Worm (Caenorhabditis elegans) whole organism, L4 larva: ENCODE results near the gene srh-7.

Experiments used
- D1046.2 ChIP-seq: fragments of 200-800 bp; sonication (Bioruptor generic); IDR thresholded peaks from 2 replicates; pipeline ENCODE4 v1.3.6; 2022; ENCODE audit warnings: missing genetic modification characterization, missing compliant biosample characterization
- F10B5.3 ChIP-seq: sonication (generic microtip); optimal IDR thresholded peaks from 2 replicates; lab custom pipeline; 2016; ENCODE audit warnings: mild to moderate bottlenecking, missing genetic modification characterization, missing compliant biosample characterization
- F26F4.8 ChIP-seq: fragments of 200-800 bp; sonication (Bioruptor generic); conservative IDR thresholded peaks from 2 replicates; pipeline ENCODE4 v1.3.6; 2022; ENCODE audit warnings: missing genetic modification characterization, missing compliant biosample characterization
- F44E2.7 ChIP-seq: fragments of 200-800 bp; sonication (Bioruptor generic); IDR thresholded peaks from 2 replicates; pipeline ENCODE4 v2.1.2; 2022; ENCODE audit warnings: missing genetic modification characterization, missing compliant biosample characterization
- F49E8.2 ChIP-seq: sonication (generic microtip); optimal IDR thresholded peaks from 2 replicates; lab custom pipeline; 2016; ENCODE audit warnings: missing compliant biosample characterization, mild to moderate bottlenecking, missing genetic modification characterization, borderline replicate concordance
- R02D3.7 ChIP-seq: fragments of 150-350 bp; sonication (generic microtip); optimal IDR thresholded peaks from 3 replicates; lab custom pipeline; 2014; ENCODE audit warnings: missing biosample characterization, missing genetic modification characterization
- ZK546.5 ChIP-seq, 2 experiments: sonication (generic microtip); optimal IDR thresholded peaks; 2 replicates each; lab custom pipeline; 2017; ENCODE audit warnings: missing biosample characterization in 2 of 2, missing genetic modification characterization in 2 of 2
- aha-1 ChIP-seq: fragments of 150-350 bp; peaks from one replicate; lab custom pipeline; 2014; ENCODE audit warnings: missing biosample characterization, missing genetic modification characterization
- ama-1 ChIP-seq: fragments of 150-350 bp; optimal IDR thresholded peaks from 2 replicates; lab custom pipeline; 2014; ENCODE audit warnings: inconsistent platforms, mixed read lengths
- arid-1 ChIP-seq: fragments of 200-800 bp; sonication (Bioruptor generic); conservative IDR thresholded peaks from 2 replicates; pipeline ENCODE4 v1.3.6; 2022; ENCODE audit warnings: missing genetic modification reagents, missing genetic modification characterization, missing compliant biosample characterization
- ceh-20 ChIP-seq: fragments of 200-800 bp; sonication (Bioruptor generic); IDR thresholded peaks from 2 replicates; pipeline ENCODE4 v1.3.6; 2022; ENCODE audit warnings: missing genetic modification reagents, missing genetic modification characterization, missing compliant biosample characterization
- ceh-32 ChIP-seq: sonication (generic microtip); optimal IDR thresholded peaks from 2 replicates; lab custom pipeline; 2016; ENCODE audit warnings: mild to moderate bottlenecking, missing genetic modification characterization, missing compliant biosample characterization; ENCODE audit not compliant: poor library complexity
- ceh-62 ChIP-seq: sonication (generic microtip); optimal IDR thresholded peaks from 2 replicates; lab custom pipeline; 2017; ENCODE audit warnings: missing biosample characterization, missing genetic modification characterization
- ctbp-1 ChIP-seq: fragments of 200-800 bp; sonication (Bioruptor generic); IDR thresholded peaks from 2 replicates; pipeline ENCODE4 v1.3.6; 2022; ENCODE audit warnings: missing genetic modification reagents, missing genetic modification characterization, missing compliant biosample characterization
- dmd-9 ChIP-seq: fragments of 200-800 bp; sonication (Bioruptor generic); IDR thresholded peaks from 2 replicates; pipeline ENCODE4 v1.3.6; 2022; ENCODE audit warnings: missing genetic modification reagents, missing genetic modification characterization, missing compliant biosample characterization
- dpl-1 ChIP-seq: fragments of 150-350 bp; optimal IDR thresholded peaks from 2 replicates; lab custom pipeline; 2014; ENCODE audit warnings: missing biosample characterization, missing genetic modification reagents, missing genetic modification characterization
- duxl-1 ChIP-seq: sonication (generic microtip); optimal IDR thresholded peaks from 2 replicates; lab custom pipeline; 2016; ENCODE audit warnings: mild to moderate bottlenecking, missing genetic modification characterization, moderate library complexity, missing compliant biosample characterization; ENCODE audit not compliant: poor library complexity
- egl-27 ChIP-seq: sonication (generic microtip); optimal IDR thresholded peaks from 3 replicates; lab custom pipeline; 2017; ENCODE audit warnings: missing biosample characterization, missing genetic modification reagents, missing genetic modification characterization
- fos-1 ChIP-seq: fragments of 150-350 bp; optimal IDR thresholded peaks from 2 replicates; lab custom pipeline; 2014; ENCODE audit warnings: missing biosample characterization, missing genetic modification characterization
- hlh-11 ChIP-seq: fragments of 200-800 bp; sonication (Bioruptor generic); optimal IDR thresholded peaks from 2 replicates; lab custom pipeline; 2018; ENCODE audit warnings: mild to moderate bottlenecking, missing genetic modification characterization, missing compliant biosample characterization
- hlh-30 ChIP-seq: sonication (generic microtip); optimal IDR thresholded peaks from 2 replicates; lab custom pipeline; 2017; ENCODE audit warnings: antibody characterized with exemption, mild to moderate bottlenecking, missing genetic modification characterization, missing compliant biosample characterization; ENCODE audit not compliant: insufficient read depth
- hmg-1.1 ChIP-seq: fragments of 200-800 bp; sonication (Bioruptor generic); IDR thresholded peaks from 2 replicates; pipeline ENCODE4 v1.3.6; 2022; ENCODE audit warnings: missing genetic modification reagents, missing genetic modification characterization, missing compliant biosample characterization
- lim-7 ChIP-seq: fragments of 200-800 bp; sonication (Bioruptor generic); IDR thresholded peaks from 2 replicates; pipeline ENCODE4 v1.3.6; 2022; ENCODE audit warnings: missing genetic modification characterization, missing compliant biosample characterization
- lin-13 ChIP-seq: fragments of 150-350 bp; optimal IDR thresholded peaks from 2 replicates; lab custom pipeline; 2014; ENCODE audit warnings: missing biosample characterization, missing genetic modification reagents, missing genetic modification characterization
- lin-15B ChIP-seq: fragments of 150-350 bp; sonication (generic microtip); optimal IDR thresholded peaks from 3 replicates; lab custom pipeline; 2014; ENCODE audit warnings: missing biosample characterization, missing genetic modification characterization
- mdl-1 ChIP-seq, 2 experiments: fragments of 150-350 bp in 1 of 2; sonication (generic microtip) in 1 of 2; optimal IDR thresholded peaks; 2 replicates each; lab custom pipeline; 2014 to 2017; ENCODE audit warnings: missing biosample characterization in 2 of 2, missing genetic modification characterization in 2 of 2
- mdt-29 ChIP-seq: fragments of 200-800 bp; sonication (Bioruptor generic); IDR thresholded peaks from 2 replicates; pipeline ENCODE4 v1.3.6; 2022; ENCODE audit warnings: missing genetic modification reagents, missing genetic modification characterization, missing compliant biosample characterization
- mes-2 ChIP-seq: sonication (generic microtip); optimal IDR thresholded peaks from 2 replicates; lab custom pipeline; 2016; ENCODE audit warnings: missing genotype, mild to moderate bottlenecking, missing genetic modification characterization, missing compliant biosample characterization; ENCODE audit not compliant: poor library complexity, severe bottlenecking
- mxl-2 ChIP-seq: fragments of 200-800 bp; sonication (Bioruptor generic); conservative IDR thresholded peaks from 2 replicates; pipeline ENCODE4 v1.3.6; 2022; ENCODE audit warnings: missing genetic modification reagents, missing genetic modification characterization, missing compliant biosample characterization
- nhr-102 ChIP-seq: sonication (generic microtip); optimal IDR thresholded peaks from 2 replicates; lab custom pipeline; 2016; ENCODE audit warnings: mild to moderate bottlenecking, missing genetic modification characterization, moderate library complexity, missing compliant biosample characterization
- nhr-237 ChIP-seq: sonication (generic microtip); optimal IDR thresholded peaks from 2 replicates; lab custom pipeline; 2017; ENCODE audit warnings: missing biosample characterization, missing genetic modification characterization
- nhr-25 ChIP-seq: sonication (generic microtip); optimal IDR thresholded peaks from 2 replicates; lab custom pipeline; 2017; ENCODE audit warnings: missing genetic modification characterization, mild to moderate bottlenecking, missing compliant biosample characterization, antibody characterized with exemption, moderate library complexity, borderline replicate concordance; ENCODE audit not compliant: insufficient read depth
- nhr-28 ChIP-seq: fragments of 150-350 bp; optimal IDR thresholded peaks from 2 replicates; lab custom pipeline; 2014; ENCODE audit warnings: missing biosample characterization, missing genetic modification characterization
- nhr-48 ChIP-seq: sonication (generic microtip); optimal IDR thresholded peaks from 2 replicates; lab custom pipeline; 2016; ENCODE audit warnings: mild to moderate bottlenecking, missing genetic modification characterization, missing compliant biosample characterization
- nhr-76 ChIP-seq: fragments of 150-350 bp; optimal IDR thresholded peaks from 2 replicates; lab custom pipeline; 2014; ENCODE audit warnings: missing biosample characterization, missing genetic modification characterization
- pha-4 ChIP-seq, 2 experiments: fragments of 150-350 bp in 1 of 2; fragments of 200-800 bp in 1 of 2; sonication (Bioruptor generic) in 1 of 2; IDR thresholded peaks in 1 of 2; optimal IDR thresholded peaks in 1 of 2; 2 replicates each; pipeline versions ENCODE4 v1.3.6 to Lab custom; 2014 to 2022; ENCODE audit warnings: missing genetic modification characterization in 2 of 2, missing genetic modification reagents in 2 of 2, missing biosample characterization in 1 of 2, missing compliant biosample characterization in 1 of 2
- php-3 ChIP-seq: fragments of 200-800 bp; sonication (Bioruptor generic); IDR thresholded peaks from 2 replicates; pipeline ENCODE4 v1.3.6; 2022; ENCODE audit warnings: missing genetic modification reagents, missing genetic modification characterization, missing compliant biosample characterization
- pqm-1 ChIP-seq: sonication (generic microtip); optimal IDR thresholded peaks from 2 replicates; lab custom pipeline; 2017; ENCODE audit warnings: missing biosample characterization, missing genetic modification characterization
- saeg-2 ChIP-seq: fragments of 200-800 bp; sonication (Bioruptor generic); IDR thresholded peaks from 2 replicates; pipeline ENCODE4 v1.3.6; 2022; ENCODE audit warnings: missing genetic modification reagents, missing genetic modification characterization, missing compliant biosample characterization
- snpc-1.2 ChIP-seq: fragments of 200-800 bp; sonication (Bioruptor generic); IDR thresholded peaks from 2 replicates; pipeline ENCODE4 v1.3.6; 2022; ENCODE audit warnings: missing genetic modification reagents, missing genetic modification characterization, missing compliant biosample characterization
- tag-97 ChIP-seq: fragments of 200-800 bp; sonication (Bioruptor generic); IDR thresholded peaks from 2 replicates; pipeline ENCODE4 v1.3.6; 2022; ENCODE audit warnings: missing genetic modification characterization, missing compliant biosample characterization
- unc-39 ChIP-seq: sonication (generic microtip); optimal IDR thresholded peaks from 2 replicates; lab custom pipeline; 2017; ENCODE audit warnings: missing biosample characterization, missing genetic modification characterization
- unc-62 ChIP-seq, 3 experiments: fragments of 150-350 bp in 1 of 3; sonication (generic microtip); optimal IDR thresholded peaks in 2 of 3; peaks in 1 of 3; 1 replicate in 1 of 3; 2 replicates in 2 of 3; lab custom pipeline; 2014 to 2017; ENCODE audit warnings: missing biosample characterization in 3 of 3, missing genetic modification characterization in 3 of 3, missing genetic modification reagents in 3 of 3, missing genotype in 1 of 3
- zag-1 ChIP-seq: fragments of 150-350 bp; optimal IDR thresholded peaks from 2 replicates; lab custom pipeline; 2014; ENCODE audit warnings: missing biosample characterization, missing genetic modification characterization
- zfp-2 ChIP-seq: sonication (generic microtip); optimal IDR thresholded peaks from 2 replicates; lab custom pipeline; 2016; ENCODE audit warnings: mild to moderate bottlenecking, missing genetic modification characterization, missing compliant biosample characterization
- zip-2 ChIP-seq: fragments of 150-350 bp; optimal IDR thresholded peaks from 2 replicates; lab custom pipeline; 2014; ENCODE audit warnings: missing biosample characterization, missing genetic modification characterization

srh-7 gene

ce11 chrV:4024777-4025176, 16.8 kb downstream of the srh-7 start, which contains the start of gene K09D9.1 (continued):
- TF ChIP-seq php-3 (peak; percentile 78), nhr-25 (tag; lab: Kevin White, UChicago) (no peak), tag-97 (no peak), fos-1 (tag; lab: Kevin White, UChicago) (no peak), mxl-2 (GFP tag; lab: Robert Waterston, UW) (no peak), ceh-62 (tag; lab: Kevin White, UChicago) (no peak), F44E2.7 (no peak), ama-1 (lab: Kevin White, UChicago) (no peak), unc-62 (GFP tag; optimal IDR thresholded peaks at IDR 0.05 in 1 of 2; lab: Kevin White, UChicago) (no peak), unc-62 (tag; optimal IDR thresholded peaks at IDR 0.05; lab: Kevin White, UChicago) (no peak), hmg-1.1 (GFP tag; lab: Robert Waterston, UW) (no peak), dpl-1 (GFP tag; lab: Kevin White, UChicago) (peak; percentile 14), lim-7 (GFP tag; lab: Robert Waterston, UW) (no peak), zag-1 (tag; lab: Kevin White, UChicago) (no peak), zip-2 (tag; lab: Kevin White, UChicago) (peak; percentile 95), nhr-76 (tag; lab: Kevin White, UChicago) (no peak), hlh-11 (tag; lab: Kevin White, UChicago) (peak; percentile 84), nhr-48 (peak; percentile 45), ctbp-1 (GFP tag; lab: Robert Waterston, UW) (no peak), dmd-9 (no peak), lin-15B (no peak), arid-1 (no peak), unc-39 (no peak), mdl-1 (tag; optimal IDR thresholded peaks at IDR 0.05; lab: Kevin White, UChicago) (no peak), snpc-1.2 (no peak), F10B5.3 (tag; lab: Kevin White, UChicago) (no peak), nhr-102 (tag; lab: Kevin White, UChicago) (peak; percentile 66), nhr-28 (tag; lab: Kevin White, UChicago) (peak; percentile 81), lin-13 (GFP tag; lab: Kevin White, UChicago) (no peak)

DNA sequence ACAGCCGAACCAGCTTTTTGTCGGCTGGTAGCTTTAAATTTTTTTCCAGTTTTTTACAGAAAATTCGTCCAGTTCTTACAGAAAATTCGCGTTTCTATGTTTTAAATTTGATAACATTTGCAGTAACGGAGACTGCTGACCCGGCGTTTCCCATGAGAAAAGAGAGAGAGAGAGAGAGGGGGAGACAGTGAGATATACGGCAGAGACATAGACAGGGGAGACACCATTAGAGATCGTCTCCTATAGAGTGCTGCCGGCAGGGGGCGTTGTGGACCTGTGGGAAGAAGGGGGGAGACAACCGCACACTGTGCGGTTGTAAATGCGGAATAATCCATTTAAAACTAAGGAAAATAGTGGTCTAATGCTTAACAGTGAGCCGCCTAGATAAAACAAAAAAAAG, 21.6 kb downstream of the srh-7 start:
- TF ChIP-seq nhr-28 (tag; lab: Kevin White, UChicago) (peak; percentile 1), ceh-32 (no peak), mxl-2 (GFP tag; lab: Robert Waterston, UW) (no peak), mes-2 (peak; percentile 31), duxl-1 (tag; lab: Kevin White, UChicago) (peak; percentile 54), hlh-30 (tag; lab: Kevin White, UChicago) (peak; percentile 31), aha-1 (tag; lab: Kevin White, UChicago) (peak; percentile 31)

- TF ChIP-seq aha-1 (tag; lab: Kevin White, UChicago) (no peak), lin-13 (GFP tag; lab: Kevin White, UChicago) (no peak), zfp-2 (tag; lab: Kevin White, UChicago) (no peak), zip-2 (tag; lab: Kevin White, UChicago) (no peak), mdl-1 (tag; optimal IDR thresholded peaks at IDR 0.05; lab: Kevin White, UChicago) (no peak), D1046.2 (GFP tag; lab: Robert Waterston, UW) (no peak)
- TF ChIP-seq, all 104 proteins: peak for 0
These were observed 23.3 kb downstream of the srh-7 start, which contains the start of gene cyp-35A4 for ce11 chrV:4031319-4031718. Gene cyp-35A4, plus strand, starts transcription at chrV:4031619.

ce11 chrV:4034303-4034702, 26.3 kb downstream of the srh-7 start, which contains the start of gene C49G7.7:
Gene C49G7.7, plus strand, starts transcription at chrV:4034476.
- TF ChIP-seq tag-97 = no peak
- TF ChIP-seq zip-2 (tag; lab: Kevin White, UChicago) = peak; percentile 58
- peak; percentile 29 for TF ChIP-seq pqm-1 (tag; lab: Kevin White, UChicago)
- TF ChIP-seq mdt-29 = no peak
- no peak for TF ChIP-seq pha-4 (GFP tag; IDR thresholded peaks at IDR 0.05; lab: Robert Waterston, UW)
- TF ChIP-seq pha-4 (tag; optimal IDR thresholded peaks at IDR 0.05; lab: Kevin White, UChicago) = no peak
- TF ChIP-seq lin-15B = no peak
- no peak for TF ChIP-seq nhr-237
- TF ChIP-seq mxl-2 (GFP tag; lab: Robert Waterston, UW) = no peak
- no peak for TF ChIP-seq ZK546.5 (tag; optimal IDR thresholded peaks at IDR 0.05; lab: Kevin White, UChicago)
- no peak for TF ChIP-seq egl-27 (tag; lab: Kevin White, UChicago)
- TF ChIP-seq ceh-20 = no peak
- no peak for TF ChIP-seq F26F4.8 (GFP tag; lab: Robert Waterston, UW)
- no peak for TF ChIP-seq lim-7 (GFP tag; lab: Robert Waterston, UW)
- TF ChIP-seq R02D3.7 (tag; lab: Kevin White, UChicago) = no peak
- TF ChIP-seq saeg-2 (GFP tag; lab: Robert Waterston, UW) = no peak
- TF ChIP-seq F49E8.2 (tag; lab: Kevin White, UChicago) = no peak
